Fruit fly (Drosophila melanogaster) whole organism, pupa: ENCODE measurements around the gene Usp5.

ENCODE experiments used
- CG17806 ChIP-seq: fragments of 200-800 bp; sonication (Bioruptor generic); optimal IDR thresholded peaks from 2 replicates; lab custom pipeline; 2018; ENCODE audit warnings: missing biosample characterization, mild to moderate bottlenecking, missing genetic modification characterization, moderate library complexity
- CG32121 ChIP-seq: fragments of 200-800 bp; sonication (Bioruptor generic); IDR thresholded peaks from 2 replicates; pipeline ENCODE4 v1.3.6; 2022; ENCODE audit warnings: missing biosample characterization, missing genetic modification characterization
- CG34367 ChIP-seq: fragments of 200-800 bp; sonication (Bioruptor generic); optimal IDR thresholded peaks from 2 replicates; lab custom pipeline; 2018; ENCODE audit warnings: missing biosample characterization, mild to moderate bottlenecking, missing genetic modification characterization
- CG9948 ChIP-seq: fragments of 200-800 bp; sonication (Bioruptor generic); optimal IDR thresholded peaks from 2 replicates; lab custom pipeline; 2018; ENCODE audit warnings: missing biosample characterization, mild to moderate bottlenecking, missing genetic modification characterization, moderate library complexity

DNA sequence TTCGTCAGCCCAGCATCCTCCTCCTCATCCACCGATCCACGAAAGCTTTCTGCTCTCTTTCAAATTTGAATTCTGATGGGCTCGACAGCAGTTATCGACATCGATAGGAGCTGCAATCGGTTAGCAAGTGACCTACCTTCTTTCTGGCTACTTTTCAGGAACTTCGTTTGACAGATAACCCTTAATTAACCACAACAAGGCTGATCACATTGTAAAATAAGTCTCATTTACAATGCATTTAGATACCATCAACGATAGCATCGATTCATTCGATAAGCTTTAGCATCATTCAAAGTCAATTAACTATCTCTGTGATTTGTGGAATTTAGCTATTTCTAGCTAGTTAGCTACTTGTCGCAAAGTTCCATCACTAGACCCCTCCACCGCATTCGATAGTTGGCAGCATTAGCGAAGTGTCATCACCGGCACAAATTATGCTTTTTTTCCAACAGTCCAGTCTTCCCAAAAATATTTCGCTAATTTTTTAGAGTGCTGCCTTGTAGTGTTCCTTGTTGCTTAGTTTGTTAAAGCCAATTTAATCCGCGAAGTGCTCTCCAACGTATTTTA lies 30.5 kb upstream of the Usp5 start, which contains the start of the genes MnM and Girdin:
- peak; percentile 35; the same call in 1 of the 2 replicates for TF ChIP-seq CG32121 (GFP tag; lab: Robert Waterston, UW)
- TF ChIP-seq CG17806 (tag; lab: Kevin White, UChicago): no peak
- no peak for TF ChIP-seq CG9948 (tag; lab: Kevin White, UChicago)
- no peak for TF ChIP-seq CG34367
